Worm (Caenorhabditis elegans): ENCODE measurements around the gene psmd-9.

psmd-9 gene

ce11 chrII:6935975-6936374 is 34.1 kb downstream of the psmd-9 start:
- no peak for TF ChIP-seq nhr-21 (tag; optimal IDR thresholded peaks at IDR 0.05)

- TF ChIP-seq dmd-4 (tag; optimal IDR thresholded peaks at IDR 0.05) (no peak), blmp-1 (tag; optimal IDR thresholded peaks at IDR 0.05; ENCODE audit: insufficient read depth) (no peak), nhr-23 (tag; optimal IDR thresholded peaks at IDR 0.05) (no peak), nhr-21 (tag; optimal IDR thresholded peaks at IDR 0.05) (no peak), zag-1 (tag; optimal IDR thresholded peaks at IDR 0.05) (no peak), mbf-1 (tag; optimal IDR thresholded peaks at IDR 0.05) (no peak), lin-39 (tag; optimal IDR thresholded peaks at IDR 0.05) (no peak), peb-1 (tag; optimal IDR thresholded peaks at IDR 0.05) (no peak), elt-3 (tag; optimal IDR thresholded peaks at IDR 0.05) (no peak), nhr-11 (tag; optimal IDR thresholded peaks at IDR 0.05) (no peak), elt-1 (tag; optimal IDR thresholded peaks at IDR 0.05) (no peak), crh-2 (tag; optimal IDR thresholded peaks at IDR 0.05) (no peak), mab-5 (tag; optimal IDR thresholded peaks at IDR 0.05) (no peak), lin-11 (tag; optimal IDR thresholded peaks at IDR 0.05) (no peak)
Observed at ce11 chrII:6936528-6936927, 34.6 kb downstream of the psmd-9 start.

- TF ChIP-seq sma-9 (GFP tag; optimal IDR thresholded peaks at IDR 0.05) (peak; percentile 27), sma-9 (tag; optimal IDR thresholded peaks at IDR 0.05) (no peak), ZK546.5 (tag; optimal IDR thresholded peaks at IDR 0.05) (no peak), mdl-1 (tag; optimal IDR thresholded peaks at IDR 0.05) (no peak)
Observed at ce11 chrII:6937057-6937456, 35.2 kb downstream of the psmd-9 start.

ce11 chrII:6939873-6940272 is 38.0 kb downstream of the psmd-9 start:
- TF ChIP-seq ceh-82 (tag; optimal IDR thresholded peaks at IDR 0.05) (no peak), nhr-25 (tag; optimal IDR thresholded peaks at IDR 0.05) (peak; percentile 36)

- TF ChIP-seq gmeb-1 (tag; optimal IDR thresholded peaks at IDR 0.05) (no peak), R02D3.7 (tag; optimal IDR thresholded peaks at IDR 0.05) (no peak), nhr-12 (tag; optimal IDR thresholded peaks at IDR 0.05) (no peak), Y55F3AM.14 (GFP tag; optimal IDR thresholded peaks at IDR 0.05) (no peak), blmp-1 (tag; optimal IDR thresholded peaks at IDR 0.05; ENCODE audit: insufficient read depth) (no peak), crh-2 (tag; optimal IDR thresholded peaks at IDR 0.05) (no peak), lin-13 (GFP tag; optimal IDR thresholded peaks at IDR 0.05) (no peak), alr-1 (tag; optimal IDR thresholded peaks at IDR 0.05) (no peak), snpc-4 (tag; optimal IDR thresholded peaks at IDR 0.05) (no peak), unc-55 (GFP tag; optimal IDR thresholded peaks at IDR 0.05) (no peak), ZK546.5 (tag; optimal IDR thresholded peaks at IDR 0.05) (no peak), aly-2 (tag; optimal IDR thresholded peaks at IDR 0.05) (no peak), mdl-1 (tag; optimal IDR thresholded peaks at IDR 0.05) (no peak), sem-4 (tag; optimal IDR thresholded peaks at IDR 0.05) (no peak), unc-62 (GFP tag; optimal IDR thresholded peaks at IDR 0.05) (no peak), skn-1 (tag; optimal IDR thresholded peaks at IDR 0.05) (no peak), nhr-77 (tag; optimal IDR thresholded peaks at IDR 0.05) (no peak)
Observed at ce11 chrII:6940726-6941230, 38.9 kb downstream of the psmd-9 start.

- TF ChIP-seq zag-1 (tag; optimal IDR thresholded peaks at IDR 0.05), result peak; percentile 10
- TF ChIP-seq ztf-4 (tag; optimal IDR thresholded peaks at IDR 0.05), result no peak
- TF ChIP-seq sem-4 (tag; optimal IDR thresholded peaks at IDR 0.05), result no peak
Observed at ce11 chrII:6941520-6941919, 39.6 kb downstream of the psmd-9 start.

Measured in whole organism, L2 larva.